Worm (Caenorhabditis elegans) whole organism, early embryonic: ENCODE results near the gene btb-2.

Experiments used
- B0310.2 ChIP-seq: sonication (generic microtip); optimal IDR thresholded peaks from 2 replicates; lab custom pipeline; 2016; ENCODE audit warnings: mild to moderate bottlenecking, missing genetic modification characterization, missing compliant biosample characterization
- ama-1 ChIP-seq: fragments of 150-350 bp; optimal IDR thresholded peaks from 2 replicates; lab custom pipeline; 2014
- ceh-36 ChIP-seq: sonication (generic microtip); optimal IDR thresholded peaks from 2 replicates; lab custom pipeline; 2016; ENCODE audit warnings: missing genetic modification characterization, inconsistent platforms, missing compliant biosample characterization
- tra-4 ChIP-seq: sonication (generic microtip); optimal IDR thresholded peaks from 2 replicates; lab custom pipeline; 2017; ENCODE audit warnings: missing genetic modification characterization, missing compliant biosample characterization

DNA sequence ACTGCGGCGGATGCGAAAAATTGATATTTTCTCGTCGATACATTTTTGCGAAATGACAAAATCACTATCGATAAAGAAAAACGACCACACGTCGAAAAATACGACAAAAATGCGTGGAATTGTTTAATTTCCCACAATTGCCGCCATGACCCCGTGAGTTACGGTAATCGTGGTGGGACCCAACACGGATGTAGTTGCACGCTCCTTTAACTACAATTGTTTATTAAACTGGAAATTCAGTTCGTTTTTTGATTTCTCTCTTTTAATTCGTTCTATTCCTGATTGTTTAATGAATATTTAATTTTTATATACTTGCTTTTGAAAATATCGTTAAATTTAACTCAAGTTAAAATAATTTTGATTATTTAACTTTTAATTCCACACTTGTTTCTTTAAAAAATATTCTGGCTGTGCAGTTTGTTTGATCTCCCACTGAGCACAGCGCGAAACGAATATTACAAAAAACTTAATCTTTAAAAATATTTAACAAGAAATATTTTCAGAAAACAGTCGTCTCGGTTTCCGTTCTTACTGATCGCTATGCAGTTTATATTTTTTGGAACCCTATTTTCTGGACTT, 36.4 kb upstream of the btb-2 start, which contains the start of the genes ani-2 and clec-88:
- TF ChIP-seq ama-1 (lab: Kevin White, UChicago) (no peak), B0310.2 (tag; lab: Kevin White, UChicago) (no peak), tra-4 (tag; lab: Kevin White, UChicago) (no peak), ceh-36 (tag; lab: Kevin White, UChicago) (no peak)
